In genomic region chr3R:19321457-19322172, dm6 we compare ENCODE assay signal across 6 fruit fly cellular contexts.
TF ChIP-seq lines count a peak whose summit lies in the region.

No protein-coding gene starts in this region.

- no peak for TF ChIP-seq CTCF in whole organism, embryonic (GFP tag; optimal IDR thresholded peaks at IDR 0.05; lab: Kevin White, UChicago)

TF ChIP-seq in whole organism, 6 proteins besides CTCF, POLR2A, EP300 and RAD21:
- TF ChIP-seq psq (optimal IDR thresholded peaks at IDR 0.05; lab: Kevin White, UChicago): no peak
- TF ChIP-seq CG8478 (optimal IDR thresholded peaks at IDR 0.05; lab: Kevin White, UChicago): peak; percentile 4
- no peak for TF ChIP-seq usp (GFP tag; optimal IDR thresholded peaks at IDR 0.05; lab: Kevin White, UChicago)
- no peak for TF ChIP-seq EcR (GFP tag; optimal IDR thresholded peaks at IDR 0.05; lab: Kevin White, UChicago)
- TF ChIP-seq Dll (optimal IDR thresholded peaks at IDR 0.05; lab: Kevin White, UChicago): peak; percentile 80
- no peak for TF ChIP-seq pan (optimal IDR thresholded peaks at IDR 0.05; lab: Kevin White, UChicago)

TF ChIP-seq in whole organism, adult, 20 proteins besides CTCF, POLR2A, EP300 and RAD21 (continues in another document):
- TF ChIP-seq CG5204 (GFP tag; optimal IDR thresholded peaks at IDR 0.05; lab: Kevin White, UChicago): no peak
- no peak for TF ChIP-seq CG14711 (tag; optimal IDR thresholded peaks at IDR 0.05; lab: Kevin White, UChicago)
- TF ChIP-seq bab1 (GFP tag; optimal IDR thresholded peaks at IDR 0.05; lab: Kevin White, UChicago): peak; percentile 23
- no peak for TF ChIP-seq cic (GFP tag; optimal IDR thresholded peaks at IDR 0.05; lab: Kevin White, UChicago)
- no peak for TF ChIP-seq kay (GFP tag; lab: Kevin White, UChicago; ENCODE audit: borderline replicate concordance)
- TF ChIP-seq CG33017 (tag; optimal IDR thresholded peaks at IDR 0.05; lab: Kevin White, UChicago): no peak
- no peak for TF ChIP-seq cnc (optimal IDR thresholded peaks at IDR 0.05; lab: Kevin White, UChicago)
- TF ChIP-seq Hr96 (GFP tag; optimal IDR thresholded peaks at IDR 0.05; lab: Kevin White, UChicago): no peak
- no peak for TF ChIP-seq Mnt (GFP tag; optimal IDR thresholded peaks at IDR 0.05; lab: Kevin White, UChicago)
- TF ChIP-seq Crg-1 (GFP tag; optimal IDR thresholded peaks at IDR 0.05; lab: Kevin White, UChicago): no peak
- TF ChIP-seq CG7101 (tag; optimal IDR thresholded peaks at IDR 0.05; lab: Kevin White, UChicago): no peak
- no peak for TF ChIP-seq CG11617 (GFP tag; optimal IDR thresholded peaks at IDR 0.05; lab: Kevin White, UChicago)
- TF ChIP-seq Clk (GFP tag; optimal IDR thresholded peaks at IDR 0.05; lab: Kevin White, UChicago): no peak
- no peak for TF ChIP-seq CG1620 (GFP tag; optimal IDR thresholded peaks at IDR 0.05; lab: Kevin White, UChicago)
- peak; percentile 28 for TF ChIP-seq ovo (GFP tag; optimal IDR thresholded peaks at IDR 0.05; lab: Kevin White, UChicago)
- no peak for TF ChIP-seq toe (GFP tag; optimal IDR thresholded peaks at IDR 0.05; lab: Kevin White, UChicago)
- no peak for TF ChIP-seq CG7045 (GFP tag; optimal IDR thresholded peaks at IDR 0.05; lab: Kevin White, UChicago)
- TF ChIP-seq CG12768 (GFP tag; optimal IDR thresholded peaks at IDR 0.05; lab: Kevin White, UChicago): no peak

TF ChIP-seq in whole organism, embryonic, 481 proteins besides CTCF, POLR2A, EP300 and RAD21 (continues in another document):
- TF ChIP-seq phol (tag; optimal IDR thresholded peaks at IDR 0.05; lab: Kevin White, UChicago) (peak; percentile 64), Doc3 (GFP tag; IDR thresholded peaks at IDR 0.05; lab: Robert Waterston, UW; ENCODE audit: partially characterized antibody) (peak; percentile 54; the same call in 1 of the 3 replicates), CG12744 (GFP tag; optimal IDR thresholded peaks at IDR 0.05; lab: Kevin White, UChicago) (no peak), CG18619 (GFP tag; optimal IDR thresholded peaks at IDR 0.05; lab: Kevin White, UChicago) (no peak), CG11504 (tag; optimal IDR thresholded peaks at IDR 0.05; lab: Kevin White, UChicago) (peak; percentile 22), CG9437 (GFP tag; optimal IDR thresholded peaks at IDR 0.05; lab: Kevin White, UChicago) (no peak), CG1832 (GFP tag; optimal IDR thresholded peaks at IDR 0.05; lab: Kevin White, UChicago) (peak; percentile 84), Nf-YC (tag; optimal IDR thresholded peaks at IDR 0.05; lab: Kevin White, UChicago) (no peak), CG10979 (tag; optimal IDR thresholded peaks at IDR 0.05; lab: Kevin White, UChicago) (peak; percentile 27), dmrt99B (tag; optimal IDR thresholded peaks at IDR 0.05; lab: Kevin White, UChicago) (peak; percentile 51), Sox102F (GFP tag; optimal IDR thresholded peaks at IDR 0.05; lab: Kevin White, UChicago) (peak; percentile 42), fd64A (GFP tag; optimal IDR thresholded peaks at IDR 0.05; lab: Kevin White, UChicago) (no peak), CG17829 (tag; optimal IDR thresholded peaks at IDR 0.05; lab: Kevin White, UChicago) (no peak), CG4360 (GFP tag; IDR thresholded peaks at IDR 0.05; lab: Robert Waterston, UW) (peak; percentile 88), CG2199 (GFP tag; IDR thresholded peaks at IDR 0.05; lab: Robert Waterston, UW) (0 out of 3 replicates have a peak, but pooled peaks have one; percentile 45), H2.0 (GFP tag; IDR thresholded peaks at IDR 0.05; lab: Robert Waterston, UW) (no peak), chinmo (GFP tag; IDR thresholded peaks at IDR 0.05; lab: Robert Waterston, UW; ENCODE audit: partially characterized antibody) (peak; percentile 98)

TF ChIP-seq in whole organism, prepupa, 60 proteins besides CTCF, POLR2A, EP300 and RAD21 (continues in another document):
- TF ChIP-seq acj6 (GFP tag; optimal IDR thresholded peaks at IDR 0.05; lab: Kevin White, UChicago) (no peak), CG32006 (GFP tag; optimal IDR thresholded peaks at IDR 0.05; lab: Kevin White, UChicago) (peak; percentile 25), net (GFP tag; optimal IDR thresholded peaks at IDR 0.05; lab: Kevin White, UChicago) (peak; percentile 58), dsx (GFP tag; optimal IDR thresholded peaks at IDR 0.05; lab: Kevin White, UChicago; ENCODE audit: poor library complexity, severe bottlenecking) (peak; percentile 66), Gug (GFP tag; IDR thresholded peaks at IDR 0.05; lab: Robert Waterston, UW) (no peak; the same call in 1 of the 2 replicates), CG11294 (GFP tag; IDR thresholded peaks at IDR 0.05; lab: Robert Waterston, UW) (no peak), Blimp-1 (GFP tag; optimal IDR thresholded peaks at IDR 0.05; lab: Kevin White, UChicago) (peak; percentile 58), Sox102F (GFP tag; optimal IDR thresholded peaks at IDR 0.05; lab: Kevin White, UChicago) (peak; percentile 44), Sox15 (GFP tag; optimal IDR thresholded peaks at IDR 0.05; lab: Kevin White, UChicago) (no peak), CG4318 (GFP tag; optimal IDR thresholded peaks at IDR 0.05; lab: Kevin White, UChicago) (peak; percentile 7), CG11762 (GFP tag; optimal IDR thresholded peaks at IDR 0.05; lab: Kevin White, UChicago; ENCODE audit: insufficient read depth) (peak; percentile 0), Eip93F (GFP tag; optimal IDR thresholded peaks at IDR 0.05; lab: Kevin White, UChicago) (no peak), dac (GFP tag; optimal IDR thresholded peaks at IDR 0.05; lab: Kevin White, UChicago) (peak; percentile 5), CG15336 (GFP tag; IDR thresholded peaks at IDR 0.05; lab: Robert Waterston, UW) (peak; percentile 43; the same call in 1 of the 2 replicates), salr (GFP tag; optimal IDR thresholded peaks at IDR 0.05; lab: Kevin White, UChicago) (peak; percentile 42 to 45), Eip78C (GFP tag; lab: Kevin White, UChicago) (peak; percentile 80), Hr4 (GFP tag; optimal IDR thresholded peaks at IDR 0.05; lab: Kevin White, UChicago) (peak; percentile 46), eg (GFP tag; IDR thresholded peaks at IDR 0.05; lab: Robert Waterston, UW) (peak; percentile 82)

TF ChIP-seq in whole organism, pupa, 21 proteins besides CTCF, POLR2A, EP300 and RAD21 (continues in another document):
- peak; percentile 56 for TF ChIP-seq CG14655 (GFP tag; optimal IDR thresholded peaks at IDR 0.05; lab: Kevin White, UChicago)
- peak; percentile 43; the same call in 1 of the 2 replicates for TF ChIP-seq CG32121 (GFP tag; IDR thresholded peaks at IDR 0.05; lab: Robert Waterston, UW)
- peak; percentile 70 for TF ChIP-seq CG9948 (tag; optimal IDR thresholded peaks at IDR 0.05; lab: Kevin White, UChicago)
- peak; percentile 91 for TF ChIP-seq CG12605 (GFP tag; IDR thresholded peaks at IDR 0.05; lab: Robert Waterston, UW)
- TF ChIP-seq CG15710 (tag; optimal IDR thresholded peaks at IDR 0.05; lab: Kevin White, UChicago): peak; percentile 87
- no peak for TF ChIP-seq Snoo (tag; optimal IDR thresholded peaks at IDR 0.05; lab: Kevin White, UChicago)
- TF ChIP-seq CG4496 (GFP tag; IDR thresholded peaks at IDR 0.05; lab: Robert Waterston, UW): peak; percentile 82
- peak; percentile 84 for TF ChIP-seq CG8159 (tag; optimal IDR thresholded peaks at IDR 0.05; lab: Kevin White, UChicago)
- TF ChIP-seq Ets98B (GFP tag; IDR thresholded peaks at IDR 0.05; lab: Robert Waterston, UW): peak; percentile 57; the same call in 1 of the 2 replicates
- TF ChIP-seq gl (tag; optimal IDR thresholded peaks at IDR 0.05; lab: Kevin White, UChicago): peak; percentile 95
- TF ChIP-seq EcR (GFP tag; optimal IDR thresholded peaks at IDR 0.05; lab: Kevin White, UChicago): peak; percentile 82
- TF ChIP-seq CG10348 (GFP tag; IDR thresholded peaks at IDR 0.05; lab: Robert Waterston, UW): peak; percentile 47; the same call in 1 of the 2 replicates
- peak; percentile 42; the same call in 1 of the 3 replicates for TF ChIP-seq fd96Ca (GFP tag; IDR thresholded peaks at IDR 0.05; lab: Robert Waterston, UW)
- peak; percentile 9 for TF ChIP-seq CG8301 (tag; optimal IDR thresholded peaks at IDR 0.05; lab: Kevin White, UChicago)
- peak; percentile 85 for TF ChIP-seq Pif1A (GFP tag; optimal IDR thresholded peaks at IDR 0.05; lab: Kevin White, UChicago)
- peak; percentile 39 for TF ChIP-seq rn (GFP tag; IDR thresholded peaks at IDR 0.05; lab: Robert Waterston, UW)
- peak; percentile 79 for TF ChIP-seq Pif1B (GFP tag; optimal IDR thresholded peaks at IDR 0.05; lab: Kevin White, UChicago)
- peak; percentile 83 for TF ChIP-seq CG17806 (tag; optimal IDR thresholded peaks at IDR 0.05; lab: Kevin White, UChicago)
- TF ChIP-seq D1 (tag; optimal IDR thresholded peaks at IDR 0.05; lab: Kevin White, UChicago): peak; percentile 7

TF ChIP-seq in whole organism, wandering third instar larva, 38 proteins besides CTCF, POLR2A, EP300 and RAD21 (continues in another document):
- no peak for TF ChIP-seq sv (GFP tag; optimal IDR thresholded peaks at IDR 0.05; lab: Kevin White, UChicago)
- peak; percentile 37 for TF ChIP-seq Vsx2 (GFP tag; optimal IDR thresholded peaks at IDR 0.05; lab: Kevin White, UChicago; ENCODE audit: partially characterized antibody)
- peak; percentile 22 for TF ChIP-seq br (GFP tag; optimal IDR thresholded peaks at IDR 0.05; lab: Kevin White, UChicago)
- no peak for TF ChIP-seq dsf (GFP tag; optimal IDR thresholded peaks at IDR 0.05; lab: Kevin White, UChicago; ENCODE audit: borderline replicate concordance)
- no peak for TF ChIP-seq Hnf4 (GFP tag; optimal IDR thresholded peaks at IDR 0.05; lab: Kevin White, UChicago)
- TF ChIP-seq tai (GFP tag; optimal IDR thresholded peaks at IDR 0.05; lab: Kevin White, UChicago): no peak
- no peak for TF ChIP-seq GATAd (GFP tag; optimal IDR thresholded peaks at IDR 0.05; lab: Kevin White, UChicago)
- TF ChIP-seq Abd-B (GFP tag; optimal IDR thresholded peaks at IDR 0.05; lab: Kevin White, UChicago): no peak
- peak; percentile 50 for TF ChIP-seq jim (GFP tag; optimal IDR thresholded peaks at IDR 0.05; lab: Kevin White, UChicago)
- TF ChIP-seq foxo (GFP tag; optimal IDR thresholded peaks at IDR 0.05; lab: Kevin White, UChicago): peak; percentile 30 to 38
- TF ChIP-seq Myc (optimal IDR thresholded peaks at IDR 0.05; lab: Kevin White, UChicago): no peak
- peak; percentile 45 for TF ChIP-seq fru (GFP tag; optimal IDR thresholded peaks at IDR 0.05; lab: Kevin White, UChicago)
- TF ChIP-seq Dif (GFP tag; optimal IDR thresholded peaks at IDR 0.05; lab: Kevin White, UChicago; ENCODE audit: partially characterized antibody): peak; percentile 89
- TF ChIP-seq Jra (GFP tag; optimal IDR thresholded peaks at IDR 0.05; lab: Kevin White, UChicago): no peak
- TF ChIP-seq usp (GFP tag; optimal IDR thresholded peaks at IDR 0.05; lab: Kevin White, UChicago): no peak
- TF ChIP-seq Rel (GFP tag; optimal IDR thresholded peaks at IDR 0.05; lab: Kevin White, UChicago): peak; percentile 15
- TF ChIP-seq Rel (tag; optimal IDR thresholded peaks at IDR 0.05; lab: Kevin White, UChicago): peak; percentile 12
- TF ChIP-seq CG32264 (GFP tag; optimal IDR thresholded peaks at IDR 0.05; lab: Kevin White, UChicago): peak; percentile 22
- no peak for TF ChIP-seq pan (optimal IDR thresholded peaks at IDR 0.05; lab: Kevin White, UChicago)
- TF ChIP-seq HLH106 (tag; optimal IDR thresholded peaks at IDR 0.05; lab: Kevin White, UChicago): peak; percentile 5
- no peak for TF ChIP-seq CG9705 (GFP tag; optimal IDR thresholded peaks at IDR 0.05; lab: Kevin White, UChicago)
- no peak for TF ChIP-seq woc (GFP tag; optimal IDR thresholded peaks at IDR 0.05; lab: Kevin White, UChicago)
